Worm (Caenorhabditis elegans) whole organism, young adult: Measurements from ENCODE around the gene pkg-2.

ENCODE experiments used
- F23B12.7 ChIP-seq: sonication (generic microtip); optimal IDR thresholded peaks from 2 replicates; lab custom pipeline; 2017; ENCODE audit warnings: missing genetic modification characterization, mild to moderate bottlenecking, missing compliant biosample characterization, antibody characterized with exemption, moderate library complexity; ENCODE audit not compliant: insufficient read depth
- Y79H2A.3 ChIP-seq: fragments of 200-800 bp; sonication (Bioruptor generic); conservative IDR thresholded peaks from 2 replicates; pipeline ENCODE4 v1.3.6; 2022; ENCODE audit warnings: missing genetic modification reagents, missing genetic modification characterization, missing compliant biosample characterization
- lag-1 ChIP-seq: fragments of 200-800 bp; sonication (Bioruptor generic); IDR thresholded peaks from 2 replicates; pipeline ENCODE4 v1.3.6; 2022; ENCODE audit warnings: missing genetic modification reagents, missing genetic modification characterization, missing compliant biosample characterization
- lir-1 ChIP-seq: fragments of 200-800 bp; sonication (Bioruptor generic); conservative IDR thresholded peaks from 2 replicates; pipeline ENCODE4 v1.3.6; 2022; ENCODE audit warnings: missing genetic modification reagents, missing genetic modification characterization, missing compliant biosample characterization
- nfya-1 ChIP-seq: sonication (generic microtip); optimal IDR thresholded peaks from 2 replicates; lab custom pipeline; 2017; ENCODE audit warnings: antibody characterized with exemption, missing compliant biosample characterization, missing genetic modification characterization, borderline replicate concordance; ENCODE audit not compliant: insufficient read depth
- nfyb-1 ChIP-seq: fragments of 200-800 bp; sonication (Bioruptor generic); IDR thresholded peaks from 2 replicates; pipeline ENCODE4 v1.3.6; 2022; ENCODE audit warnings: missing genetic modification reagents, missing genetic modification characterization, missing compliant biosample characterization
- pha-4 ChIP-seq: fragments of 150-350 bp; sonication (generic microtip); optimal IDR thresholded peaks from 2 replicates; lab custom pipeline; 2014; ENCODE audit warnings: missing biosample characterization, missing genetic modification reagents, missing genetic modification characterization
- unc-62 ChIP-seq: fragments of 150-350 bp; optimal IDR thresholded peaks from 2 replicates; lab custom pipeline; 2014; ENCODE audit warnings: missing biosample characterization, missing genetic modification reagents, missing genetic modification characterization
- xnd-1 ChIP-seq: sonication (generic microtip); optimal IDR thresholded peaks from 2 replicates; lab custom pipeline; 2016; ENCODE audit warnings: missing genotype, missing genetic modification reagents, missing genetic modification characterization, missing compliant biosample characterization
- zfh-2 ChIP-seq: fragments of 200-800 bp; sonication (Bioruptor generic); conservative IDR thresholded peaks from 2 replicates; pipeline ENCODE4 v1.3.6; 2022; ENCODE audit warnings: missing genetic modification reagents, missing genetic modification characterization, missing compliant biosample characterization

DNA sequence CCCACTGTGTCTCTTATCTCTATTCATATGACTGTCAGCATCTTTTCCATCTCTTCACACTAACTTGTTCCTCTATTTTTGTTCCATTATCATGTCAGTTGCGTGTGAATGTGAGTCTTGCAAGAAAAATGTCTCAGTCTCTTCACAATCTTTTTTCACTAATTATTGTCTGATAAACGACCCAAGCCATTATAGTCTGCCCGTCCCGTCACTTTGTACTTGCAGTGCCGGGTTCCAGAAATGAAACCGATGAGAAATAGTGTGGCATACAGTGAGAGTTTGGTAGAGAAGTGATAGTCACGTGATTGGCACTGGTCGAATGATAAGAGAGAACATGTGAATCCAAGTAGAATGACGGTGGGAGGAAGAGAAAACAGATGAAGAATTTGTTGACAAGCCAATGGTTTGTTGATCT lies 6.9 kb downstream of the pkg-2 start:
- TF ChIP-seq F23B12.7 (tag; lab: Kevin White, UChicago): no peak
- TF ChIP-seq Y79H2A.3 (GFP tag; lab: Robert Waterston, UW): 0 out of 2 replicates have a peak, but pooled peaks have one; percentile 62
- TF ChIP-seq zfh-2: no peak
- no peak for TF ChIP-seq xnd-1 (tag; lab: Kevin White, UChicago)
- peak; percentile 86 for TF ChIP-seq nfyb-1 (GFP tag; lab: Robert Waterston, UW)
- TF ChIP-seq nfya-1: no peak
- TF ChIP-seq lag-1 (GFP tag; lab: Robert Waterston, UW): no peak
- TF ChIP-seq lir-1 (GFP tag; lab: Robert Waterston, UW): peak; percentile 64
- TF ChIP-seq unc-62 (GFP tag; lab: Kevin White, UChicago): peak; percentile 57
- TF ChIP-seq pha-4 (tag; lab: Kevin White, UChicago): peak; percentile 78
